Fruit fly (Drosophila melanogaster): ENCODE results near the gene Ntl.

DNA sequence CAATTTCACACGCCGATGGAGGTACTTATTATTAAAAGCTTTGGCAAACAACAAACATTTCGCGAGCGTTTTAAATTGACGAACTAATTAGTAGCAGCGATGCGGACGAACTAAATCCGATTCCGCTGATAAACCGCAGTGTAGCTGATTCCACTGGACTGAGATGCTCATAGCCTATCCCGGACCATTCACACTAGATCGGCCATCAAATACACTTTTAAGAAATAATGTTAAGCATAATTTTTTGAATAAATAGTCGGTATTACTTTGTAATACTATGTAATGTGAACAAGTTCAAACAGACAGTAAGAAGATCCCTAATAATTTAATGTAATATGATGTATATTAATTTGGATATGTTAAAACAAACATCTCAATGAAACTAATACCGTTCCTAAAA lies 12.0 kb downstream of the Ntl start, which contains the start of gene CG13794:
- no peak for TF ChIP-seq usp (GFP tag; optimal IDR thresholded peaks at IDR 0.05)
- TF ChIP-seq psq (optimal IDR thresholded peaks at IDR 0.05): no peak
- no peak for TF ChIP-seq EcR (GFP tag; optimal IDR thresholded peaks at IDR 0.05)
- TF ChIP-seq pan (optimal IDR thresholded peaks at IDR 0.05): no peak
- no peak for TF ChIP-seq CG8478 (optimal IDR thresholded peaks at IDR 0.05)
